Fruit fly (Drosophila melanogaster): Measurements from ENCODE around the gene CG32202.

DNA sequence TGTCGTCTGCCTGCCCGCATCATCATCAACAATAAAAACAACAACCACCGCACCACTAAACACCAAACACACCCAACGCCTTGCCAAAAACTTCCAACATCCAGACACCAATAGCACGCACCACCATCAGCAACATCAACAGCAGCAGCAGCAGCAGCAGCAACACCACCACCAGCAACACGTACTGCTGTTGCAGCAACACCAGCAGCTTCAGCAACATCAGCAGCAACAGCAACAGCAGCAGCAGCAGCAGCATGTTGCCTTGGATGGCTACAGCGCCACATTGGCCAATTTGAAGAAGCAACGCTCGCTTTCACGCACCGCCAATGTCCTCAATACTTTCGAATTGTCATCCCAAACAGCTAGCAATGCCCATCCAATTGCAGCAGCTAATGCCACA, 16.4 kb upstream of the CG32202 start:
- TF ChIP-seq CG8478 (optimal IDR thresholded peaks at IDR 0.05) (no peak), CTCF (optimal IDR thresholded peaks at IDR 0.05) (no peak)
